Fruit fly (Drosophila melanogaster): ENCODE measurements around the gene Klp3A.

Klp3A gene

dm6 chrX:2619651-2620050, 15.8 kb upstream of the Klp3A start, which contains the start of the genes Tsp3A and Seipin (continued):
- TF ChIP-seq Max (GFP tag; optimal IDR thresholded peaks at IDR 0.05): peak; percentile 68
- peak; percentile 37 for TF ChIP-seq CG2875 (GFP tag; optimal IDR thresholded peaks at IDR 0.05)
- peak; percentile 92 for TF ChIP-seq gro (GFP tag; optimal IDR thresholded peaks at IDR 0.05)
- peak; percentile 61 for TF ChIP-seq CG30431 (GFP tag; optimal IDR thresholded peaks at IDR 0.05)
- TF ChIP-seq otp (GFP tag; IDR thresholded peaks at IDR 0.05): peak; percentile 77
- peak; percentile 76 for TF ChIP-seq Oaz (GFP tag; IDR thresholded peaks at IDR 0.05)
- peak; percentile 57 for TF ChIP-seq CG3407 (GFP tag; optimal IDR thresholded peaks at IDR 0.05)
- TF ChIP-seq lbe (GFP tag; optimal IDR thresholded peaks at IDR 0.05): no peak
- peak; percentile 70 for TF ChIP-seq CG10979 (tag; optimal IDR thresholded peaks at IDR 0.05)
- peak; percentile 88 for TF ChIP-seq unpg (GFP tag; optimal IDR thresholded peaks at IDR 0.05)
- no peak for TF ChIP-seq NC2α (GFP tag; optimal IDR thresholded peaks at IDR 0.05)
- peak; percentile 37 for TF ChIP-seq CG30020 (tag; optimal IDR thresholded peaks at IDR 0.05)
- TF ChIP-seq CG4730 (GFP tag; IDR thresholded peaks at IDR 0.05): peak; percentile 77
- no peak for TF ChIP-seq Elba2 (GFP tag; optimal IDR thresholded peaks at IDR 0.05)
- TF ChIP-seq Nf-YB (GFP tag; optimal IDR thresholded peaks at IDR 0.05): peak; percentile 45
- TF ChIP-seq CG1603 (tag; optimal IDR thresholded peaks at IDR 0.05): peak; percentile 90
- TF ChIP-seq Lim3 (GFP tag; IDR thresholded peaks at IDR 0.05): no peak
- TF ChIP-seq Hr51 (GFP tag; optimal IDR thresholded peaks at IDR 0.05): peak; percentile 68 to 83
- peak; percentile 71 for TF ChIP-seq E2f2 (GFP tag; IDR thresholded peaks at IDR 0.05)
- TF ChIP-seq CG42726 (GFP tag; IDR thresholded peaks at IDR 0.05; ENCODE audit: partially characterized antibody): no peak
- peak; percentile 89 for TF ChIP-seq zfh1 (GFP tag; IDR thresholded peaks at IDR 0.05)
- TF ChIP-seq gem (tag; optimal IDR thresholded peaks at IDR 0.05): no peak
- TF ChIP-seq trem (tag; optimal IDR thresholded peaks at IDR 0.05): peak; percentile 58
- TF ChIP-seq Atf3 (GFP tag; optimal IDR thresholded peaks at IDR 0.05): peak; percentile 52
- no peak for TF ChIP-seq usp (GFP tag; optimal IDR thresholded peaks at IDR 0.05)
- TF ChIP-seq CG18476 (GFP tag; optimal IDR thresholded peaks at IDR 0.05): peak; percentile 56
- peak; percentile 78 for TF ChIP-seq CG32767 (GFP tag; IDR thresholded peaks at IDR 0.05)
- peak; percentile 98 for TF ChIP-seq CG34376 (GFP tag; optimal IDR thresholded peaks at IDR 0.05)
- TF ChIP-seq CG33213 (GFP tag; optimal IDR thresholded peaks at IDR 0.05): peak; percentile 79
- peak; percentile 75 for TF ChIP-seq H15 (GFP tag; IDR thresholded peaks at IDR 0.05)
- TF ChIP-seq CG4617 (GFP tag; optimal IDR thresholded peaks at IDR 0.05; ENCODE audit: borderline replicate concordance): peak; percentile 73
- peak; percentile 79 for TF ChIP-seq Hsf (GFP tag; optimal IDR thresholded peaks at IDR 0.05)
- TF ChIP-seq CG7928 (GFP tag; optimal IDR thresholded peaks at IDR 0.05): peak; percentile 55
- peak; percentile 93 for TF ChIP-seq slbo (GFP tag; IDR thresholded peaks at IDR 0.05)
- peak; percentile 60 for TF ChIP-seq jumu (GFP tag; optimal IDR thresholded peaks at IDR 0.05)
- TF ChIP-seq ash1 (GFP tag; optimal IDR thresholded peaks at IDR 0.05): peak; percentile 69
- no peak for TF ChIP-seq nau (GFP tag; optimal IDR thresholded peaks at IDR 0.05)
- peak; percentile 64 for TF ChIP-seq wek (GFP tag; optimal IDR thresholded peaks at IDR 0.05)
- TF ChIP-seq Hmx (GFP tag; optimal IDR thresholded peaks at IDR 0.05): no peak
- peak; percentile 86 for TF ChIP-seq Drgx (GFP tag; IDR thresholded peaks at IDR 0.05)
- peak; percentile 80 for TF ChIP-seq CrebB (tag; optimal IDR thresholded peaks at IDR 0.05)
- peak; percentile 58 for TF ChIP-seq btn (GFP tag; optimal IDR thresholded peaks at IDR 0.05)
- peak; percentile 63 for TF ChIP-seq CG34224 (GFP tag; IDR thresholded peaks at IDR 0.05; ENCODE audit: partially characterized antibody)
- TF ChIP-seq ssp (GFP tag; IDR thresholded peaks at IDR 0.05): peak; percentile 61
- no peak for TF ChIP-seq CG11504 (tag; optimal IDR thresholded peaks at IDR 0.05)
- peak; percentile 72 for TF ChIP-seq Camta (GFP tag; optimal IDR thresholded peaks at IDR 0.05)
- peak; percentile 32 for TF ChIP-seq fd64A (GFP tag; optimal IDR thresholded peaks at IDR 0.05)
- peak; percentile 67 for TF ChIP-seq nerfin-1 (tag; optimal IDR thresholded peaks at IDR 0.05)
- TF ChIP-seq lmd (GFP tag; IDR thresholded peaks at IDR 0.05): peak; percentile 90
- TF ChIP-seq CG9215 (GFP tag; IDR thresholded peaks at IDR 0.05): peak; percentile 78
- TF ChIP-seq fru (optimal IDR thresholded peaks at IDR 0.05): no peak
- peak; percentile 77 for TF ChIP-seq bab2 (GFP tag; optimal IDR thresholded peaks at IDR 0.05)

All from whole organism, embryonic.